Fruit fly (Drosophila melanogaster): ENCODE measurements around the gene CG7231.

The CG7231 gene

DNA sequence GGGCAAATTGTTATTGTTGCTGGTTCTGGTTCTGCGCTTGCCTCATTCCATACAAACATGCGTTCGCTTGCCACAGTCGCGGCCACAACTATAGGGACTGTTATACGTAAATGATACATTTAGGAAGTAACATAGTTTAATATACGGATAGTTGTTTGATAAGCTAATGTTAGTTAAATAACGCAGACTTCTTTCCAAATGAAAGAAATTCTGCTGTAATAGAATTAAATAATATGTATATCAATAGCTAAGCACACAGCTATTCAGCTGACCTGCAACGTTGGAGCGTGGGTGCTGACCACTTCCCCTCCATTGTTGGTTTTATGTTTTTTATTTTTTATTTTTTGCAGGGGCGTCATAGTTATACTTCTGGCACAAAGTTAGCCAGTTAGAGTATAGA, 51.0 kb downstream of the CG7231 start:
- no peak for TF ChIP-seq Myc (optimal IDR thresholded peaks at IDR 0.05)
- no peak for TF ChIP-seq insv (optimal IDR thresholded peaks at IDR 0.05)
- TF ChIP-seq Sin3A (optimal IDR thresholded peaks at IDR 0.05): no peak
- no peak for TF ChIP-seq ttk (optimal IDR thresholded peaks at IDR 0.05)
- TF ChIP-seq psq (optimal IDR thresholded peaks at IDR 0.05): no peak
- TF ChIP-seq h (optimal IDR thresholded peaks at IDR 0.05): no peak

Measured in Kc167 (cell line).